Worm (Caenorhabditis elegans) whole organism, L2 larva: ENCODE data around the gene K02G10.15.
A peak's percentile ranks its signal among the peaks of the same experiment; 100 is the strongest.

Experiments used
- C34F6.9 ChIP-seq: fragments of 150-350 bp; optimal IDR thresholded peaks from 2 replicates; lab custom pipeline; 2014; ENCODE audit warnings: missing biosample characterization, missing genetic modification characterization
- R02D3.7 ChIP-seq: fragments of 150-350 bp; optimal IDR thresholded peaks from 2 replicates; lab custom pipeline; 2014; ENCODE audit warnings: missing biosample characterization, missing genetic modification characterization
- ZK546.5 ChIP-seq: sonication (generic microtip); optimal IDR thresholded peaks from 2 replicates; lab custom pipeline; 2017; ENCODE audit warnings: missing biosample characterization, missing genetic modification characterization
- alr-1 ChIP-seq: fragments of 150-350 bp; optimal IDR thresholded peaks from 2 replicates; lab custom pipeline; 2014; ENCODE audit warnings: missing biosample characterization, missing genetic modification characterization
- ceh-82 ChIP-seq: fragments of 150-350 bp; optimal IDR thresholded peaks from 2 replicates; lab custom pipeline; 2014; ENCODE audit warnings: missing biosample characterization, missing genetic modification characterization
- crh-2 ChIP-seq: sonication (generic microtip); optimal IDR thresholded peaks from 2 replicates; lab custom pipeline; 2017; ENCODE audit warnings: missing biosample characterization, missing genetic modification characterization
- dmd-4 ChIP-seq: sonication (generic microtip); optimal IDR thresholded peaks from 2 replicates; lab custom pipeline; 2017; ENCODE audit warnings: missing biosample characterization, missing genetic modification characterization
- egl-27 ChIP-seq: sonication (generic microtip); optimal IDR thresholded peaks from 3 replicates; lab custom pipeline; 2017; ENCODE audit warnings: missing biosample characterization, missing genetic modification reagents, missing genetic modification characterization
- elt-1 ChIP-seq: fragments of 150-350 bp; optimal IDR thresholded peaks from 2 replicates; lab custom pipeline; 2014; ENCODE audit warnings: missing biosample characterization, missing genetic modification characterization
- fos-1 ChIP-seq: fragments of 150-350 bp; optimal IDR thresholded peaks from 2 replicates; lab custom pipeline; 2014; ENCODE audit warnings: missing biosample characterization, missing genetic modification characterization
- gmeb-1 ChIP-seq: fragments of 150-350 bp; optimal IDR thresholded peaks from 2 replicates; lab custom pipeline; 2014; ENCODE audit warnings: missing biosample characterization, missing genetic modification characterization
- lin-11 ChIP-seq: fragments of 150-350 bp; sonication (generic microtip); optimal IDR thresholded peaks from 2 replicates; lab custom pipeline; 2014; ENCODE audit warnings: missing biosample characterization, missing genetic modification characterization, inconsistent platforms, mixed read lengths
- lsy-2 ChIP-seq, 2 experiments: fragments of 150-350 bp in 1 of 2; sonication (generic microtip) in 1 of 2; optimal IDR thresholded peaks; 2 replicates each; lab custom pipeline; 2014 to 2017; ENCODE audit warnings: missing biosample characterization in 2 of 2, missing genetic modification characterization in 2 of 2
- mab-5 ChIP-seq: fragments of 150-350 bp; optimal IDR thresholded peaks from 2 replicates; lab custom pipeline; 2014; ENCODE audit warnings: missing biosample characterization, missing genetic modification characterization
- mbf-1 ChIP-seq: sonication (generic microtip); optimal IDR thresholded peaks from 2 replicates; lab custom pipeline; 2017; ENCODE audit warnings: missing biosample characterization, missing genetic modification characterization
- mdl-1 ChIP-seq, 2 experiments: fragments of 150-350 bp in 1 of 2; sonication (generic microtip) in 1 of 2; optimal IDR thresholded peaks; 2 replicates each; lab custom pipeline; 2017; ENCODE audit warnings: missing biosample characterization in 2 of 2, missing genetic modification characterization in 2 of 2
- nhr-10 ChIP-seq: sonication (generic microtip); optimal IDR thresholded peaks from 2 replicates; lab custom pipeline; 2017; ENCODE audit warnings: missing biosample characterization, missing genetic modification characterization
- nhr-11 ChIP-seq: fragments of 150-350 bp; optimal IDR thresholded peaks from 2 replicates; lab custom pipeline; 2014; ENCODE audit warnings: missing biosample characterization, missing genetic modification characterization
- nhr-12 ChIP-seq: fragments of 150-350 bp; optimal IDR thresholded peaks from 2 replicates; lab custom pipeline; 2014; ENCODE audit warnings: missing biosample characterization, missing genetic modification characterization
- nhr-129 ChIP-seq: fragments of 150-350 bp; optimal IDR thresholded peaks from 2 replicates; lab custom pipeline; 2014; ENCODE audit warnings: missing biosample characterization, missing genetic modification characterization
- nhr-23 ChIP-seq: fragments of 150-350 bp; optimal IDR thresholded peaks from 2 replicates; lab custom pipeline; 2014; ENCODE audit warnings: missing biosample characterization, missing genetic modification reagents, missing genetic modification characterization
- nhr-237 ChIP-seq: fragments of 150-350 bp; optimal IDR thresholded peaks from 2 replicates; lab custom pipeline; 2014; ENCODE audit warnings: missing biosample characterization, missing genetic modification characterization
- nhr-25 ChIP-seq: fragments of 150-350 bp; sonication (generic microtip); optimal IDR thresholded peaks from 3 replicates; lab custom pipeline; 2014; ENCODE audit warnings: missing biosample characterization, missing genetic modification characterization
- nhr-6 ChIP-seq: fragments of 150-350 bp; optimal IDR thresholded peaks from 2 replicates; lab custom pipeline; 2014; ENCODE audit warnings: missing biosample characterization, missing genetic modification characterization
- nhr-77 ChIP-seq: fragments of 150-350 bp; optimal IDR thresholded peaks from 2 replicates; lab custom pipeline; 2014; ENCODE audit warnings: missing biosample characterization, missing genetic modification characterization
- sem-4 ChIP-seq: fragments of 150-350 bp; optimal IDR thresholded peaks from 2 replicates; lab custom pipeline; 2014; ENCODE audit warnings: missing biosample characterization, missing genetic modification reagents, missing genetic modification characterization
- skn-1 ChIP-seq: sonication (generic microtip); optimal IDR thresholded peaks from 2 replicates; lab custom pipeline; 2017; ENCODE audit warnings: missing biosample characterization, missing genetic modification characterization
- sma-3 ChIP-seq: sonication (generic microtip); optimal IDR thresholded peaks from 2 replicates; lab custom pipeline; 2016; ENCODE audit warnings: missing genetic modification reagents, missing genetic modification characterization, missing compliant biosample characterization
- snpc-4 ChIP-seq: fragments of 150-350 bp; optimal IDR thresholded peaks from 2 replicates; lab custom pipeline; 2014; ENCODE audit warnings: missing biosample characterization, missing genetic modification characterization
- unc-55 ChIP-seq: fragments of 150-350 bp; sonication (generic microtip); optimal IDR thresholded peaks from 3 replicates; lab custom pipeline; 2014; ENCODE audit warnings: missing biosample characterization, missing genetic modification reagents, missing genetic modification characterization
- unc-62 ChIP-seq: fragments of 150-350 bp; optimal IDR thresholded peaks from 2 replicates; lab custom pipeline; 2014; ENCODE audit warnings: missing biosample characterization, missing genetic modification reagents, missing genetic modification characterization
- zag-1 ChIP-seq: fragments of 150-350 bp; optimal IDR thresholded peaks from 2 replicates; lab custom pipeline; 2014; ENCODE audit warnings: missing biosample characterization, missing genetic modification characterization
- ztf-4 ChIP-seq: fragments of 150-350 bp; optimal IDR thresholded peaks from 2 replicates; lab custom pipeline; 2014; ENCODE audit warnings: missing biosample characterization, missing genetic modification characterization

Gene K02G10.15

DNA sequence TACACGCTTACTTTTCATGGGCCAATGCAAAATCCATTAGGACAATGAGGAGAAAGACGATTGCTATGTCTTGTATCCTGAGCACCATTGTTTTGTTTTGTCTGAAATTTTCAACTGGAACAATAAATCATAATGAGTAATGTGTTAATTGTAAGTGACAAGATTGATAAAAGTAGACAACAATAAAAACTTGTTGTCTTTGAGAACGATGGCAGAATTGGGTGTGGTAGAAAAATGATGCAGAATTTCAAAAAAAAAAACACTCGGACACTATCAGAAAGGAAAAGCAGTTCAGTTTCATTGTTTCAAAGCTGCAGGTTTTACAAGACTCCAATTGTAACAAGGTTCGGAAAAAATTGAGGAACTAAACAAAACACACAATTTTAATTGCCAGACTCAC is at the start of gene K02G10.15:
TSS of gene K02G10.15 (minus strand) at position 101 of the 400 bp plus-strand sequence.
- no peak for TF ChIP-seq fos-1 (tag; lab: Kevin White, UChicago)
- TF ChIP-seq lin-11 (tag; lab: Kevin White, UChicago), result no peak
- no peak for TF ChIP-seq alr-1 (tag; lab: Kevin White, UChicago)
- no peak for TF ChIP-seq mab-5 (tag; lab: Kevin White, UChicago)
- TF ChIP-seq nhr-25 (tag; lab: Kevin White, UChicago), result no peak
- no peak for TF ChIP-seq ZK546.5 (tag; lab: Kevin White, UChicago)
- no peak for TF ChIP-seq ceh-82 (tag; lab: Kevin White, UChicago)
- TF ChIP-seq elt-1 (tag; lab: Kevin White, UChicago), result no peak
- TF ChIP-seq snpc-4 (tag; lab: Kevin White, UChicago), result no peak
- no peak for TF ChIP-seq zag-1 (tag; lab: Kevin White, UChicago)
- TF ChIP-seq nhr-12 (tag; lab: Kevin White, UChicago), result no peak

ce11 chrX:4727388-4727787 is 44.9 kb upstream of the K02G10.15 start, which contains the start of gene acc-3:
Gene acc-3, minus strand, starts transcription at chrX:4727488.
- TF ChIP-seq mdl-1 (tag; optimal IDR thresholded peaks at IDR 0.05; lab: Kevin White, UChicago) (no peak), unc-62 (GFP tag; lab: Kevin White, UChicago) (no peak), sem-4 (no peak), nhr-10 (no peak), elt-1 (tag; lab: Kevin White, UChicago) (no peak), ZK546.5 (tag; lab: Kevin White, UChicago) (no peak), nhr-12 (tag; lab: Kevin White, UChicago) (no peak), skn-1 (no peak), dmd-4 (tag; lab: Kevin White, UChicago) (no peak), R02D3.7 (no peak), unc-55 (no peak), nhr-11 (no peak), nhr-237 (no peak), nhr-6 (tag; lab: Kevin White, UChicago) (no peak), mbf-1 (no peak), nhr-23 (tag; lab: Kevin White, UChicago) (no peak), lin-11 (tag; lab: Kevin White, UChicago) (no peak)

DNA sequence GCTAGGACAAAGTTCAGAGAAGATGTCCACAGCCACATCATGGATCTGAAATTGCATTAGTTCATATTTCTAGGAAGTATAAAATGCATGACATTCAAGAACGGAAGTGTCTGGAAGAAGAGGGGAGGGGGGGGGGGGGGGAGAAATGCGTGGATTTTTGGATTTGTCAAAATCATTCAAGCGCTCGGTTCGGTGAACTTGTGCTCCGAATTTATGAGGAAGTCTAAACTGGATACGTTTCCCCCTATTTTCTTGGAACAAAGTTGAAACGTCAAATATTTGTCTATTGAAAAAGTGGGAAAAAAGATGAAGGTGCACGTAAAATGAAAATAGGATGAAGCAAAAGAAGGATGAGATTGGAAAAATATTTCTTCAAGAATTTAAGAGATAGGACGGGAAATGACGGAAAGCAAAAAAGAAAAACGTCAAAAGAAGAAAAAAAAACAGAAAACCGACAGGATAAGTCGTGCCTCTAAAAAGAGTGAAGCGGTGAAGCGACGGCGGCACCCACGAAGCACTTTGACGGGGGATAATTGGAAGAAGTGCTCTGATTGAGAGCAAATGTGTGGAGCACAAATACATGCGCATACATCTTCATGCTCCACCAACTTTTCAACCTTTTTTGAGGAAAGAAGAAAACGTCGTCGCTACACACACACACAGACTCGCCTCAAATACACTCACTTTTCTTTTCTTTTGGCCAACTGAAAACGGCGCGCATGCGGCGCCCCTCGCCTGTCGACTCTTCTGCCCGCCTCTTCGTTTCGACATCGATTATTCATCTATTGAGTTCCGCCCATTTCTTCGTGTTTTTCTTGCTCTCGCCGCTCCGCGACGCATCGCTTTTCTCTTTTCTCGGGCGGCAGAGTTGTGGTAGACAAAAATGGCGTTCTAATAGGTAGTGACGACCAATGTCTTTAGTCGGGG is 38.4 kb upstream of the K02G10.15 start, which contains the start of gene F55D10.4:
TSS of gene F55D10.4 (minus strand) at position 51 of the 927 bp plus-strand sequence.
- no peak for TF ChIP-seq crh-2 (tag; lab: Kevin White, UChicago)
- no peak for TF ChIP-seq unc-62 (GFP tag; lab: Kevin White, UChicago)
- no peak for TF ChIP-seq nhr-237
- no peak for TF ChIP-seq mbf-1
- TF ChIP-seq egl-27 (tag; lab: Kevin White, UChicago), result no peak
- TF ChIP-seq lsy-2 (tag; optimal IDR thresholded peaks at IDR 0.05; lab: Kevin White, UChicago), result no peak
- no peak for TF ChIP-seq sma-3 (GFP tag; lab: Kevin White, UChicago)
- no peak for TF ChIP-seq nhr-129
- TF ChIP-seq nhr-10, result no peak
- TF ChIP-seq nhr-77 (tag; lab: Kevin White, UChicago), result no peak
- TF ChIP-seq fos-1 (tag; lab: Kevin White, UChicago), result no peak
- no peak for TF ChIP-seq ZK546.5 (tag; lab: Kevin White, UChicago)
- no peak for TF ChIP-seq nhr-12 (tag; lab: Kevin White, UChicago)
- peak; percentile 23 for TF ChIP-seq C34F6.9 (tag; lab: Kevin White, UChicago)
- peak; percentile 7 for TF ChIP-seq unc-55
- no peak for TF ChIP-seq gmeb-1 (tag; lab: Kevin White, UChicago)
- TF ChIP-seq lin-11 (tag; lab: Kevin White, UChicago), result no peak
- TF ChIP-seq zag-1 (tag; lab: Kevin White, UChicago), result peak; percentile 12
- TF ChIP-seq, all 48 proteins: peak for 3

- TF ChIP-seq unc-62 (GFP tag; lab: Kevin White, UChicago) (no peak), C34F6.9 (tag; lab: Kevin White, UChicago) (peak; percentile 8), ztf-4 (tag; lab: Kevin White, UChicago) (no peak)
Measured at ce11 chrX:4718114-4718513, 35.6 kb upstream of the K02G10.15 start.
